Worm (Caenorhabditis elegans): ENCODE results near the gene tbh-1.

tbh-1 gene

DNA sequence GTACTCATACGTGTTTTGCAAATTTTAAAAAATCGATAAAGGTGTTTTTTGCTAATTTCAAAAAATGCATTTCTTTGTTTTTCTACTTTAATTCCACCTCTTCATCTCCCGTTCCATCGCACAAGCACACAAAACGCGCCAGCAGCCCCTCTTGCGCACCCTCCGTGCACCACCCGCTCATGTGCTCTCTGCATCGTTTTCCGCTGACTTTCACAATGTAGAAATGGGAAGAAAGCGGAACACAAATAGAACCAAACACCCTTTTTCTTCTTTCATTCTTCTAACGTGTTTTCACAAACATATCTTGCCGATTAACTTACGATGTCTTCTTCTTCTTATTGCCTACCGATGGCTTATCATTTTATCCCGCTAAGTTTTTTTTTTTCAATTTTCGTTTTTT lies 11.9 kb downstream of the tbh-1 start (continued):
- TF ChIP-seq irx-1 (tag; optimal IDR thresholded peaks at IDR 0.05) (peak; percentile 55), nhr-28 (tag; optimal IDR thresholded peaks at IDR 0.05) (no peak), sptf-1 (tag; optimal IDR thresholded peaks at IDR 0.05) (no peak), nhr-47 (tag; optimal IDR thresholded peaks at IDR 0.05) (peak; percentile 75), C16A3.4 (tag; optimal IDR thresholded peaks at IDR 0.05) (peak; percentile 52), unc-30 (tag; optimal IDR thresholded peaks at IDR 0.05) (no peak), mdl-1 (tag; optimal IDR thresholded peaks at IDR 0.05) (peak in 1 of 2 experiments; percentile 54), vab-15 (tag; optimal IDR thresholded peaks at IDR 0.05) (no peak), lir-3 (tag; optimal IDR thresholded peaks at IDR 0.05; ENCODE audit: poor library complexity) (peak; percentile 26), lin-14 (GFP tag; optimal IDR thresholded peaks at IDR 0.05) (peak; percentile 92), egl-27 (tag; optimal IDR thresholded peaks at IDR 0.05) (no peak), ceh-90 (tag; optimal IDR thresholded peaks at IDR 0.05) (no peak), tbx-2 (tag; optimal IDR thresholded peaks at IDR 0.05) (peak; percentile 74), nhr-12 (tag; optimal IDR thresholded peaks at IDR 0.05) (no peak), elt-2 (tag; optimal IDR thresholded peaks at IDR 0.05) (peak; percentile 34), nhr-19 (GFP tag; conservative IDR thresholded peaks at IDR 0.05) (peak; percentile 64), pag-3 (tag; optimal IDR thresholded peaks at IDR 0.05; ENCODE audit: borderline replicate concordance, insufficient read depth) (no peak), efl-3 (GFP tag; optimal IDR thresholded peaks at IDR 0.05) (no peak), ceh-88 (GFP tag; IDR thresholded peaks at IDR 0.05) (peak; percentile 28; the same call in 1 of the 2 replicates), nhr-85 (tag) (peak; percentile 88), lin-35 (GFP tag; optimal IDR thresholded peaks at IDR 0.05) (peak; percentile 49 to 78), tlp-1 (tag; optimal IDR thresholded peaks at IDR 0.05) (no peak), lsy-2 (tag; optimal IDR thresholded peaks at IDR 0.05) (peak; percentile 61 to 64), nhr-237 (tag; optimal IDR thresholded peaks at IDR 0.05) (no peak), Y116A8C.19 (tag; optimal IDR thresholded peaks at IDR 0.05; ENCODE audit: borderline replicate concordance) (no peak), nhr-71 (tag; optimal IDR thresholded peaks at IDR 0.05) (peak; percentile 84), elt-3 (tag; optimal IDR thresholded peaks at IDR 0.05) (peak in 1 of 6 experiments; percentile 14), hlh-17 (GFP tag; optimal IDR thresholded peaks at IDR 0.05; ENCODE audit: borderline replicate concordance) (no peak), lin-13 (GFP tag; optimal IDR thresholded peaks at IDR 0.05) (no peak), mab-9 (GFP tag; IDR thresholded peaks at IDR 0.05) (no peak), unc-98 (GFP tag; IDR thresholded peaks at IDR 0.05) (no peak), unc-62 (GFP tag; optimal IDR thresholded peaks at IDR 0.05) (no peak), hlh-4 (tag; optimal IDR thresholded peaks at IDR 0.05) (no peak), sup-37 (GFP tag; optimal IDR thresholded peaks at IDR 0.05) (peak; percentile 50), fkh-10 (GFP tag; optimal IDR thresholded peaks at IDR 0.05) (peak; percentile 7), unc-86 (tag; optimal IDR thresholded peaks at IDR 0.05) (peak; percentile 63), fkh-8 (tag; optimal IDR thresholded peaks at IDR 0.05) (peak; percentile 71)

DNA sequence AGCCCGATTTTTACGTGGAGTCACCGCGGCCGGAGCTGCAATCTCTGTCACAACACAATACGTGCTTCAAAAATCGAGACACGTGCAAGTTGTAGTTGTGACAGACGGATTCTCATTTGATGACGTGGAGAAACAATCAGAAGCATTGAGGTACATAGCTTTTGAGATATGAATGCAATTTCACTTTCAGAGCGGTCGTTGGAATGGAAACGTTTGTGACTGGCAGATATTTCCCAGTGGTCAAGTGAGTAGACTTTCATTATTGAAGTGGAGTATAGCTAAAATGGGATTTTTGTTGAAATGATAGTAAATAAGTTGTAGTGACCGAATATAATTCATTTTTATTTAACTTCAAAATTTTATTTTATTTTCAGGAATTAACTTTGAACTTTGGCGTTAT lies 13.6 kb downstream of the tbh-1 start:
- TF ChIP-seq egl-27 (tag; optimal IDR thresholded peaks at IDR 0.05), result no peak
- TF ChIP-seq ceh-8 (GFP tag; optimal IDR thresholded peaks at IDR 0.05), result no peak
- TF ChIP-seq nhr-19 (GFP tag; conservative IDR thresholded peaks at IDR 0.05), result no peak
- no peak for TF ChIP-seq C16A3.4 (tag; optimal IDR thresholded peaks at IDR 0.05)
- TF ChIP-seq skn-1 (tag; optimal IDR thresholded peaks at IDR 0.05), result no peak
- no peak for TF ChIP-seq lin-15B (tag; optimal IDR thresholded peaks at IDR 0.05)
- TF ChIP-seq snu-23 (GFP tag; optimal IDR thresholded peaks at IDR 0.05), result no peak
- no peak for TF ChIP-seq ama-1 (optimal IDR thresholded peaks at IDR 0.05)
- TF ChIP-seq egl-13 (tag; optimal IDR thresholded peaks at IDR 0.05), result no peak
- no peak for TF ChIP-seq dsc-1 (tag; optimal IDR thresholded peaks at IDR 0.05)
- no peak for TF ChIP-seq snpc-4 (tag; optimal IDR thresholded peaks at IDR 0.05)
- no peak for TF ChIP-seq fkh-4 (tag; optimal IDR thresholded peaks at IDR 0.05; ENCODE audit: borderline replicate concordance)
- no peak for TF ChIP-seq fos-1 (tag; optimal IDR thresholded peaks at IDR 0.05)

Measured in whole organism, L1 larva.